Worm (Caenorhabditis elegans) whole organism, L3 larva: ENCODE results near the gene W10G6.1.
"Not testable (repeated sequence)": the region's sequence is repeated elsewhere in the genome, so short reads cannot be mapped to it uniquely, and the experiment has no call there.

Source experiments
- R02D3.7 ChIP-seq: fragments of 150-350 bp; optimal IDR thresholded peaks from 2 replicates; lab custom pipeline; 2014; ENCODE audit warnings: missing biosample characterization, missing genetic modification characterization
- aly-2 ChIP-seq: fragments of 150-350 bp; optimal IDR thresholded peaks from 2 replicates; lab custom pipeline; 2014; ENCODE audit warnings: missing biosample characterization, missing genetic modification characterization
- ceh-16 ChIP-seq: sonication (generic microtip); optimal IDR thresholded peaks from 2 replicates; lab custom pipeline; 2017; ENCODE audit warnings: missing biosample characterization, missing genetic modification characterization
- ceh-82 ChIP-seq: fragments of 150-350 bp; optimal IDR thresholded peaks from 2 replicates; lab custom pipeline; 2014; ENCODE audit warnings: missing biosample characterization, missing genetic modification characterization
- ceh-9 ChIP-seq: sonication (generic microtip); optimal IDR thresholded peaks from 2 replicates; lab custom pipeline; 2018; ENCODE audit warnings: missing biosample characterization, missing genetic modification characterization
- daf-12 ChIP-seq: fragments of 150-350 bp; optimal IDR thresholded peaks from 2 replicates; lab custom pipeline; 2014; ENCODE audit warnings: missing biosample characterization, missing genetic modification reagents, missing genetic modification characterization
- egl-27 ChIP-seq: sonication (generic microtip); optimal IDR thresholded peaks from 4 replicates; lab custom pipeline; 2017; ENCODE audit warnings: missing biosample characterization, missing genetic modification reagents, missing genetic modification characterization
- elt-2 ChIP-seq: sonication (generic microtip); optimal IDR thresholded peaks from 2 replicates; lab custom pipeline; 2016; ENCODE audit warnings: missing genetic modification reagents, mild to moderate bottlenecking, missing genetic modification characterization, missing compliant biosample characterization
- elt-3 ChIP-seq, 3 experiments: fragments of 150-350 bp in 1 of 3; sonication (generic microtip) in 2 of 3; optimal IDR thresholded peaks; 2 replicates in 2 of 3; 4 replicates in 1 of 3; lab custom pipeline; 2014 to 2017; ENCODE audit warnings: missing biosample characterization in 3 of 3, missing genetic modification characterization in 3 of 3
- eor-1 ChIP-seq, 2 experiments: fragments of 150-350 bp; optimal IDR thresholded peaks; 2 replicates each; lab custom pipeline; 2014 to 2018; ENCODE audit warnings: missing biosample characterization in 2 of 2, missing genetic modification characterization in 2 of 2
- fkh-10 ChIP-seq: sonication (generic microtip); optimal IDR thresholded peaks from 2 replicates; lab custom pipeline; 2017; ENCODE audit warnings: missing biosample characterization, missing genetic modification reagents, missing genetic modification characterization
- fkh-2 ChIP-seq: fragments of 150-350 bp; optimal IDR thresholded peaks from 2 replicates; lab custom pipeline; 2014; ENCODE audit warnings: missing biosample characterization, missing genetic modification reagents, missing genetic modification characterization
- hmg-11 ChIP-seq: sonication (generic microtip); optimal IDR thresholded peaks from 2 replicates; lab custom pipeline; 2016; ENCODE audit warnings: missing genetic modification characterization, missing compliant biosample characterization
- jun-1 ChIP-seq: fragments of 150-350 bp; optimal IDR thresholded peaks from 2 replicates; lab custom pipeline; 2014; ENCODE audit warnings: missing biosample characterization, missing genetic modification reagents, missing genetic modification characterization
- lin-39 ChIP-seq: fragments of 150-350 bp; optimal IDR thresholded peaks from 2 replicates; lab custom pipeline; 2018; ENCODE audit warnings: missing biosample characterization, missing genetic modification reagents, missing genetic modification characterization
- lsy-12 ChIP-seq: sonication (generic microtip); optimal IDR thresholded peaks from 2 replicates; lab custom pipeline; 2016; ENCODE audit warnings: mild to moderate bottlenecking, missing genetic modification characterization, missing compliant biosample characterization
- mdl-1 ChIP-seq: fragments of 150-350 bp; optimal IDR thresholded peaks from 2 replicates; lab custom pipeline; 2014; ENCODE audit warnings: missing biosample characterization, missing genetic modification characterization
- nfya-1 ChIP-seq: sonication (generic microtip); optimal IDR thresholded peaks from 2 replicates; lab custom pipeline; 2017; ENCODE audit warnings: missing genetic modification characterization, mild to moderate bottlenecking, missing compliant biosample characterization, antibody characterized with exemption, moderate library complexity; ENCODE audit not compliant: insufficient read depth
- nhr-11 ChIP-seq: fragments of 150-350 bp; optimal IDR thresholded peaks from 2 replicates; lab custom pipeline; 2014; ENCODE audit warnings: missing biosample characterization, missing genetic modification characterization
- nhr-12 ChIP-seq: fragments of 150-350 bp; optimal IDR thresholded peaks from 2 replicates; lab custom pipeline; 2014; ENCODE audit warnings: missing biosample characterization, missing genetic modification characterization
- nhr-23 ChIP-seq: fragments of 150-350 bp; optimal IDR thresholded peaks from 2 replicates; lab custom pipeline; 2014; ENCODE audit warnings: missing biosample characterization, missing genetic modification reagents, missing genetic modification characterization
- nhr-237 ChIP-seq: fragments of 150-350 bp; optimal IDR thresholded peaks from 2 replicates; lab custom pipeline; 2014; ENCODE audit warnings: missing biosample characterization, missing genetic modification characterization
- nhr-25 ChIP-seq: sonication (generic microtip); optimal IDR thresholded peaks from 2 replicates; lab custom pipeline; 2017; ENCODE audit warnings: missing biosample characterization, missing genetic modification characterization
- nhr-28 ChIP-seq: fragments of 150-350 bp; optimal IDR thresholded peaks from 2 replicates; lab custom pipeline; 2014; ENCODE audit warnings: missing biosample characterization, missing genetic modification characterization
- nhr-43 ChIP-seq: sonication (generic microtip); optimal IDR thresholded peaks from 2 replicates; lab custom pipeline; 2016; ENCODE audit warnings: mild to moderate bottlenecking, missing genetic modification characterization, missing compliant biosample characterization; ENCODE audit not compliant: poor library complexity, severe bottlenecking
- nhr-76 ChIP-seq: fragments of 150-350 bp; sonication (generic microtip); optimal IDR thresholded peaks from 5 replicates; lab custom pipeline; 2014; ENCODE audit warnings: missing biosample characterization, missing genetic modification characterization
- nhr-77 ChIP-seq: fragments of 150-350 bp; optimal IDR thresholded peaks from 2 replicates; lab custom pipeline; 2014; ENCODE audit warnings: missing biosample characterization, missing genetic modification characterization
- pha-4 ChIP-seq: fragments of 150-350 bp; optimal IDR thresholded peaks from 2 replicates; lab custom pipeline; 2014; ENCODE audit warnings: missing biosample characterization, missing genetic modification reagents, missing genetic modification characterization
- pqm-1 ChIP-seq: fragments of 150-350 bp; optimal IDR thresholded peaks from 2 replicates; lab custom pipeline; 2017; ENCODE audit warnings: missing biosample characterization, missing genetic modification characterization, inconsistent platforms
- skn-1 ChIP-seq: fragments of 150-350 bp; optimal IDR thresholded peaks from 2 replicates; lab custom pipeline; 2014; ENCODE audit warnings: missing biosample characterization, missing genetic modification characterization
- snpc-4 ChIP-seq: fragments of 150-350 bp; optimal IDR thresholded peaks from 2 replicates; lab custom pipeline; 2014; ENCODE audit warnings: missing biosample characterization, missing genetic modification characterization
- tbx-2 ChIP-seq: sonication (generic microtip); optimal IDR thresholded peaks from 2 replicates; lab custom pipeline; 2016; ENCODE audit warnings: mild to moderate bottlenecking, missing genetic modification characterization, missing compliant biosample characterization
- unc-39 ChIP-seq: sonication (generic microtip); optimal IDR thresholded peaks from 4 replicates; lab custom pipeline; 2017; ENCODE audit warnings: missing biosample characterization, missing genetic modification characterization
- zag-1 ChIP-seq: fragments of 150-350 bp; optimal IDR thresholded peaks from 2 replicates; lab custom pipeline; 2014; ENCODE audit warnings: missing biosample characterization, missing genetic modification characterization
- ztf-4 ChIP-seq: fragments of 150-350 bp; optimal IDR thresholded peaks from 2 replicates; lab custom pipeline; 2014; ENCODE audit warnings: missing biosample characterization, missing genetic modification characterization

Gene W10G6.1

DNA sequence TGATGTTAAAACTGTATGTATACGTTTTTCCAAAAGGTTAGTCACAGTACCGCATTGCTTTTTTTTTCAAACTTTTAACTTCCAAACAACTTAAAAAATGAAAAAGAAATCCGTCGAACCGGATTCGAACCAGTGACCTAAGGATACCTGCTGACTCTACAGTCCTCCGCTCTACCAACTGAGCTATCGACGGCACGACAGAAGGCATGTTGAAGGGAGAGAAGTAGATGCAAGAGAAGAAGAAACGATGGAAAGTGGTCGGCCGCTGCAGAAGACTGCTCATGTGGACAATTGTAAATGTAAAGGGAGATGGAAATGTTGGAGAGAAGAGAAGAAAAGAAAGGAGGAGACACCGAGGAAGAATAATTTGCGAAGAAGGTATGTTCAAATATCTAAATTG is 35.3 kb upstream of the W10G6.1 start (continued):
- no peak for TF ChIP-seq fkh-2 (tag; lab: Kevin White, UChicago)
- TF ChIP-seq nhr-76 (tag; lab: Kevin White, UChicago): peak; percentile 4
- TF ChIP-seq skn-1: peak; percentile 68
- TF ChIP-seq lsy-12 (tag; lab: Kevin White, UChicago): peak; percentile 56
- TF ChIP-seq, all 47 proteins: peak for 36

DNA sequence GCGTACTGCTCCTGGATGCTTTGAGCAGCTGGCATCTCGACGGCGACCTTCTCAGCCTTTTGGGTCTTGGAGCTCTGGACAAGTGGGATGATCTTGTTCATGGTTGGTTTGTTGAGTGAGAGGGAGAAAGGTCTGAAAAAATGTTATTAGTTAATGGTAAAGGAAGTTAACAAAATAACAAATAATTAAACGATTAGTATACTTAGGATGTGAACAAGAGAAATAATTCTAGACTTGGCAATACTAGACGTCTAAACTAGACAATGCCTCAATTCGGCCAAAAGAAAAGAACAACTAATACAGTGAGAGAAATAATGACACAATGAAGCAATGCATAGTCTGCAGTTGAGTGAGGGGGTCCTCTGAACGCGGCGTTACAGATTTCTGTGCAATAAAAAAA is 34.5 kb upstream of the W10G6.1 start, which contains the start of gene R11.4:
Gene R11.4, minus strand, starts transcription at position 101 of the 400 bp plus-strand sequence.
- TF ChIP-seq unc-39 (tag; lab: Kevin White, UChicago) (no peak), aly-2 (tag; lab: Kevin White, UChicago) (no peak), nfya-1 (tag; lab: Kevin White, UChicago) (no peak), fkh-10 (GFP tag; lab: Kevin White, UChicago) (no peak), mdl-1 (tag; lab: Kevin White, UChicago) (no peak), lin-39 (tag; lab: Kevin White, UChicago) (no peak), pqm-1 (tag; lab: Kevin White, UChicago) (no peak), nhr-77 (tag; lab: Kevin White, UChicago) (no peak), jun-1 (tag; lab: Kevin White, UChicago) (no peak), eor-1 (tag; optimal IDR thresholded peaks at IDR 0.05; lab: Kevin White, UChicago) (no peak), ceh-82 (tag; lab: Kevin White, UChicago) (no peak)

- TF ChIP-seq elt-2 (tag; lab: Kevin White, UChicago); egl-27; R02D3.7 (tag; lab: Kevin White, UChicago): not testable (repeated sequence)
Observed at ce11 chrX:16212306-16212705, 32.7 kb upstream of the W10G6.1 start, which contains the start of gene F23A7.4. TSS of gene F23A7.4 (plus strand) at chrX:16212606.

DNA sequence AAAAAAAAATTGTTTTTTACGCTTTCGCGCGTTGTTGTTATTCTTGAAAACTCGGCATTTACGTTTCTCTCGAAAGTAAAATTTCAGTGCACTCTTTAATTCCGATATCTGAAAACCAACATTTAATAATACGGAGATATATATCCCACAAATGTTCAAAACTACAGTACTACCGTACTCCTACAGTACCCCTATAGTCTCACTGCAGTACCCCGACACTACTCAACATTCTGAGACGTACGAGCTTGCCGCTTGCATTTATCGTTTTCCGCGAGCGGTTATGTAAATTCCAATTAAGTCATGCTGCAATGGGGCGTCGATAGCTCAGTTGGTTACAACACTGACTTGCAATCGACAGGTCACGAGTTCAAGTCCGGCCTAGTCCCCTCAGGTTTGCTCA is 31.9 kb upstream of the W10G6.1 start, which contains the start of gene F23A7.8:
Gene F23A7.8, plus strand, starts transcription at position 301 of the 400 bp plus-strand sequence.
- not testable (repeated sequence) for TF ChIP-seq mdl-1, ceh-82, ceh-16 (tag; lab: Kevin White, UChicago)

- no peak for TF ChIP-seq nhr-77 (tag; lab: Kevin White, UChicago)
- no peak for TF ChIP-seq fkh-10 (GFP tag; lab: Kevin White, UChicago)
Observed at ce11 chrX:16217108-16217507, 27.9 kb upstream of the W10G6.1 start, which contains the start of gene F23A7.1. TSS of gene F23A7.1 (plus strand) at chrX:16217408.

- TF ChIP-seq nhr-11 (tag; lab: Kevin White, UChicago) (no peak), R02D3.7 (tag; lab: Kevin White, UChicago) (no peak), egl-27 (no peak), hmg-11 (tag; lab: Kevin White, UChicago) (no peak), daf-12 (tag; lab: Kevin White, UChicago) (no peak), tbx-2 (tag; lab: Kevin White, UChicago) (no peak), fkh-2 (tag; lab: Kevin White, UChicago) (no peak), zag-1 (tag; lab: Kevin White, UChicago) (no peak), ceh-82 (tag; lab: Kevin White, UChicago) (no peak), elt-3 (tag; optimal IDR thresholded peaks at IDR 0.05; lab: Kevin White, UChicago) (no peak), eor-1 (tag; optimal IDR thresholded peaks at IDR 0.05; lab: Kevin White, UChicago) (no peak), nhr-76 (tag; lab: Kevin White, UChicago) (no peak), ztf-4 (tag; lab: Kevin White, UChicago) (no peak), ceh-16 (tag; lab: Kevin White, UChicago) (no peak), nhr-43 (no peak), nhr-23 (tag; lab: Kevin White, UChicago) (no peak)
Observed at ce11 chrX:16217749-16218148, 27.2 kb upstream of the W10G6.1 start.

DNA sequence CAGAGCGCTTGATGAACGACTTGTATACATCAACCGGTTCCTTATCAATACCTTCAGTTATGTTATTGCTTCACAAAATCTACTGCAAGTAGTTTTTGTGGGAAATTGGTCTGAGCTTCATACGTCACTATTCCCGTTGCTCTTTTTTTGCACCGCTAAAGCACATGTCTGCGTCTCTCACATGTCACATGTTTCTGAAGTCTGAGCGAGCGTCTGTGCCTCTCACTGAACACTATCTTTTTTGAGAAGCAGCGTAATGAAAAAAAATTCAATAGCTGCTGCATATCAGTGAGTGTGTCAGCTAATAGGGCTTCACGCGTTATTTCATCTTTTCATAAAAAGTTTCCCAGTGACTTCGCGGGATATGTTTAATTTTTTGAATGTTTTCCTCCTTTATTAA is 26.7 kb upstream of the W10G6.1 start:
- TF ChIP-seq snpc-4 (no peak), nhr-28 (tag; lab: Kevin White, UChicago) (no peak), hmg-11 (tag; lab: Kevin White, UChicago) (peak; percentile 29), pha-4 (tag; lab: Kevin White, UChicago) (peak; percentile 59), nhr-12 (no peak), lin-39 (tag; lab: Kevin White, UChicago) (peak; percentile 61), fkh-10 (GFP tag; lab: Kevin White, UChicago) (peak; percentile 56), ceh-9 (tag; lab: Kevin White, UChicago) (no peak), aly-2 (tag; lab: Kevin White, UChicago) (no peak), elt-2 (tag; lab: Kevin White, UChicago) (peak; percentile 33), pqm-1 (tag; lab: Kevin White, UChicago) (peak; percentile 4), nhr-25 (tag; lab: Kevin White, UChicago) (no peak), ceh-82 (tag; lab: Kevin White, UChicago) (no peak), nhr-237 (tag; lab: Kevin White, UChicago) (no peak), tbx-2 (tag; lab: Kevin White, UChicago) (no peak), nfya-1 (tag; lab: Kevin White, UChicago) (peak; percentile 60)
